Worm (Caenorhabditis elegans): ENCODE measurements around the gene end-3.

DNA sequence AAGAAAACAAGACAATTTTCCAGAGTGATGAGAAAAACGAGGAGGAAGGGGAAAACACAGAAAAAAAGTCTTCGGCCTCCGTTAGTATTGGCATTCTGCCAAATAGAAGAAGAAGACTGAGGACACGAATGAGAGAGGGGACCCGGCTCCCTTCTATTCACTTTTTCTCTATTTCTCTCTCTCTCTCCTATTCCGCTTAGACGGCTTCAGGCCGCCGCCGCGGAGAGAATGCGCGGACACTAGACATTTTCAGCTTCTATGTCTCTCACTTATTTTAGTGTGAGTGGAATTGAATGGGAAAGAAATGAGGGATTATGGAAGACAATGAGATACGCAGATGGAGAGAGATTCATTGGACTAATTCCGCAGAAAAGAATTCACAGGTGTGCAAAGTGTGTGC is 7.7 kb upstream of the end-3 start:
- TF ChIP-seq nhr-237 (tag; optimal IDR thresholded peaks at IDR 0.05) (no peak), nhr-6 (tag; optimal IDR thresholded peaks at IDR 0.05) (no peak), unc-39 (tag; optimal IDR thresholded peaks at IDR 0.05) (no peak), nhr-12 (tag; optimal IDR thresholded peaks at IDR 0.05) (no peak), ama-1 (optimal IDR thresholded peaks at IDR 0.05) (no peak), mdl-1 (tag; optimal IDR thresholded peaks at IDR 0.05) (no peak), ceh-82 (tag; optimal IDR thresholded peaks at IDR 0.05) (no peak), nhr-11 (tag; optimal IDR thresholded peaks at IDR 0.05) (no peak), elt-3 (tag; optimal IDR thresholded peaks at IDR 0.05) (no peak), fos-1 (tag; optimal IDR thresholded peaks at IDR 0.05) (no peak), nhr-77 (tag; optimal IDR thresholded peaks at IDR 0.05) (no peak), unc-62 (GFP tag; optimal IDR thresholded peaks at IDR 0.05) (no peak)

Data from whole organism, L2 larva.